Fruit fly (Drosophila melanogaster) whole organism, pupa: ENCODE measurements around the gene CG31287.
A peak's percentile ranks its signal among the peaks of the same experiment; 100 is the strongest.

Experiments used
- CG32121 ChIP-seq: fragments of 200-800 bp; sonication (Bioruptor generic); IDR thresholded peaks from 2 replicates; pipeline ENCODE4 v1.3.6; 2022; ENCODE audit warnings: missing biosample characterization, missing genetic modification characterization
- CG34367 ChIP-seq: fragments of 200-800 bp; sonication (Bioruptor generic); optimal IDR thresholded peaks from 2 replicates; lab custom pipeline; 2018; ENCODE audit warnings: missing biosample characterization, mild to moderate bottlenecking, missing genetic modification characterization
- fd96Ca ChIP-seq: fragments of 200-800 bp; sonication (Bioruptor generic); IDR thresholded peaks from 3 replicates; pipeline ENCODE4 v1.3.6; 2022; ENCODE audit warnings: missing biosample characterization, missing genetic modification characterization

DNA sequence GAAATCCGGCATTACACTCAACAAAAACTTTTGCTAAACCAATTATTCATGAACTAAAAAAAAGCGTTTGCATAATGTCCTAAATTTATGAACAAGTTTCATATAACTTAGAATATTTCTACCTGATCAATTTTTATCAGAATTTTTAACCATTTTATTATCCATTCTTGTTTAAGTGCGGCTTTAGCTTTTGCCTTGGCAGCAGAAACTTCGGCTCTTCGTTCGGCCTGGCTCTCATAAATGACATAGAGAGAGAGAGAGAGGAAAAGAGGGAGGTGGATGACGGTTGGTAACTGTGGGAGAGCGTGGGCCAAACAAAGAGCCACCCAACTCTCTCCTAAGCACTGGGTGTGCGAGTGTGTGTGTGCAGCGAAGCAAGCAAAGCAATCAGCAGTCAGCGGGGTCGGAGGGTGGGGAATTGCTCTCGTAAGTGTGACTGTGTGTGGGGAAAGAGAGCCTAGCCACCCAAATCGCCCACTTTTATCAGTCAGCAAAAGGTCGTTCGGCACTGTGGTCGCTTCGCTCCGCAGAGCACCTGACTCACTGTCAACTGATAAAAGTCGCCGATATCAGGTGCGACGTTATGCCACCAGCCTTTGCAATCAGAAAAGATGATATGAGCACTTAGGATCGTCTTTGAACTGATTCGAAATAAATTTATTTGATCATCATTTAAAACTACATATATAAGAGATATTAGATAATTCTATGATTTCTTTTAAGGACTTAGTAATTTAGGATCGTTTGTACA is 21.4 kb downstream of the CG31287 start:
- peak; percentile 98 for TF ChIP-seq CG34367 (tag; lab: Kevin White, UChicago)
- no peak for TF ChIP-seq CG32121
- TF ChIP-seq fd96Ca (GFP tag; lab: Robert Waterston, UW): no peak
